Fruit fly (Drosophila melanogaster): ENCODE data around the gene CG2116.

DNA sequence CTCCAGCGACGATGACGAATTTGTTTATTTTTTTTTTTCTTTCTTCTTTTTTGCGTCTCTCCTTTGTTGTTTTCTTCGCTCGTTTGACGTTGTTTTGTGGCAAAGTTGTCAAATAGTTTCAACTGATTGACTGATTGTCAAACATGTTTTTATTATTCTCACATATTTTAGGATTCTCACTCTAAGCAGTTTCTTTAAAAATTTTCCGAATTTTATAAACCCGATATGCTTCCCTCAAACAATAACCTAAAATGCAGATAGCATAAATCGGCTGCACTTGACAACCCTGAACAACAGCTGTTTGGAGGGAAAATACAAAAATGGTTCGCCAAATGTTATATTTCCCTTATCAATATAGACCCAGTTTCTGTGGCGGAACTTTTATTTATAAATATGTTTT lies 13.9 kb downstream of the CG2116 start, which contains the start of gene CG17982:
- TF ChIP-seq CG8301 (tag; optimal IDR thresholded peaks at IDR 0.05) (peak; percentile 83), CG9948 (tag; optimal IDR thresholded peaks at IDR 0.05) (peak; percentile 81), EcR (GFP tag; optimal IDR thresholded peaks at IDR 0.05) (no peak), fd96Ca (GFP tag; IDR thresholded peaks at IDR 0.05) (peak; percentile 87), CG34367 (tag; optimal IDR thresholded peaks at IDR 0.05) (peak; percentile 86), CG4496 (GFP tag; IDR thresholded peaks at IDR 0.05) (peak; percentile 93), Pif1A (GFP tag; optimal IDR thresholded peaks at IDR 0.05) (peak; percentile 94), rn (GFP tag; IDR thresholded peaks at IDR 0.05) (peak; percentile 60), CG13204 (GFP tag; optimal IDR thresholded peaks at IDR 0.05) (no peak), gl (tag; optimal IDR thresholded peaks at IDR 0.05) (peak; percentile 75), CG14655 (GFP tag; optimal IDR thresholded peaks at IDR 0.05) (no peak), CG15710 (tag; optimal IDR thresholded peaks at IDR 0.05) (peak; percentile 87)
